Worm (Caenorhabditis elegans) whole organism, L4 larva: ENCODE results near the gene dhs-19.
A peak's percentile ranks its signal among the peaks of the same experiment; 100 is the strongest.

Experiments
- F10B5.3 ChIP-seq: sonication (generic microtip); optimal IDR thresholded peaks from 2 replicates; lab custom pipeline; 2016; ENCODE audit warnings: mild to moderate bottlenecking, missing genetic modification characterization, missing compliant biosample characterization
- F26F4.8 ChIP-seq: fragments of 200-800 bp; sonication (Bioruptor generic); conservative IDR thresholded peaks from 2 replicates; pipeline ENCODE4 v1.3.6; 2022; ENCODE audit warnings: missing genetic modification characterization, missing compliant biosample characterization
- F37D6.2 ChIP-seq: sonication (generic microtip); optimal IDR thresholded peaks from 2 replicates; lab custom pipeline; 2016; ENCODE audit warnings: mild to moderate bottlenecking, missing genetic modification characterization, missing compliant biosample characterization
- R02D3.7 ChIP-seq: fragments of 150-350 bp; sonication (generic microtip); optimal IDR thresholded peaks from 3 replicates; lab custom pipeline; 2014; ENCODE audit warnings: missing biosample characterization, missing genetic modification characterization
- T20F7.1 ChIP-seq: fragments of 200-800 bp; sonication (Bioruptor generic); optimal IDR thresholded peaks from 2 replicates; lab custom pipeline; 2018; ENCODE audit warnings: mild to moderate bottlenecking, missing genetic modification characterization, missing compliant biosample characterization
- Y5F2A.4 ChIP-seq: fragments of 200-800 bp; sonication (Bioruptor generic); optimal IDR thresholded peaks from 2 replicates; lab custom pipeline; 2018; ENCODE audit warnings: mild to moderate bottlenecking, missing genetic modification characterization, missing compliant biosample characterization
- aha-1 ChIP-seq: fragments of 150-350 bp; peaks from one replicate; lab custom pipeline; 2014; ENCODE audit warnings: missing biosample characterization, missing genetic modification characterization
- aly-2 ChIP-seq: sonication (generic microtip); optimal IDR thresholded peaks from 2 replicates; lab custom pipeline; 2018; ENCODE audit warnings: missing biosample characterization, missing genetic modification characterization
- ceh-20 ChIP-seq: fragments of 200-800 bp; sonication (Bioruptor generic); IDR thresholded peaks from 2 replicates; pipeline ENCODE4 v1.3.6; 2022; ENCODE audit warnings: missing genetic modification reagents, missing genetic modification characterization, missing compliant biosample characterization
- ceh-44 ChIP-seq: fragments of 200-800 bp; sonication (Bioruptor generic); IDR thresholded peaks from 2 replicates; pipeline ENCODE4 v1.3.6; 2022; ENCODE audit warnings: missing genetic modification reagents, missing genetic modification characterization, missing compliant biosample characterization
- ceh-62 ChIP-seq: sonication (generic microtip); optimal IDR thresholded peaks from 2 replicates; lab custom pipeline; 2017; ENCODE audit warnings: missing biosample characterization, missing genetic modification characterization
- ces-1 ChIP-seq: fragments of 150-350 bp; sonication (generic microtip); optimal IDR thresholded peaks from 4 replicates; lab custom pipeline; 2014; ENCODE audit warnings: missing biosample characterization, missing genetic modification reagents, missing genetic modification characterization
- daf-12 ChIP-seq: fragments of 150-350 bp; optimal IDR thresholded peaks from 2 replicates; lab custom pipeline; 2014; ENCODE audit warnings: missing biosample characterization, missing genetic modification reagents, missing genetic modification characterization
- daf-16 ChIP-seq, 3 experiments: sonication (generic microtip); optimal IDR thresholded peaks; 2 replicates each; lab custom pipeline; 2016 to 2017; ENCODE audit warnings: missing genetic modification characterization in 3 of 3, missing genetic modification reagents in 3 of 3, mild to moderate bottlenecking in 2 of 3, missing compliant biosample characterization in 2 of 3, missing biosample characterization in 1 of 3, moderate library complexity in 1 of 3
- dmd-6 ChIP-seq: fragments of 200-800 bp; sonication (Bioruptor generic); IDR thresholded peaks from 2 replicates; pipeline ENCODE4 v1.3.6; 2022; ENCODE audit warnings: missing genetic modification reagents, missing genetic modification characterization, missing compliant biosample characterization
- dmd-9 ChIP-seq: fragments of 200-800 bp; sonication (Bioruptor generic); IDR thresholded peaks from 2 replicates; pipeline ENCODE4 v1.3.6; 2022; ENCODE audit warnings: missing genetic modification reagents, missing genetic modification characterization, missing compliant biosample characterization
- egl-27 ChIP-seq: sonication (generic microtip); optimal IDR thresholded peaks from 3 replicates; lab custom pipeline; 2017; ENCODE audit warnings: missing biosample characterization, missing genetic modification reagents, missing genetic modification characterization
- egl-43 ChIP-seq: fragments of 200-800 bp; sonication (Bioruptor generic); IDR thresholded peaks from 2 replicates; pipeline ENCODE4 v1.3.6; 2022; ENCODE audit warnings: missing genetic modification reagents, missing genetic modification characterization, missing compliant biosample characterization
- fos-1 ChIP-seq: fragments of 150-350 bp; optimal IDR thresholded peaks from 2 replicates; lab custom pipeline; 2014; ENCODE audit warnings: missing biosample characterization, missing genetic modification characterization
- hif-1 ChIP-seq, 2 experiments: sonication (generic microtip); optimal IDR thresholded peaks; 2 replicates each; lab custom pipeline; 2016 to 2017; ENCODE audit warnings: missing compliant biosample characterization in 2 of 2, missing genetic modification characterization in 2 of 2, missing genetic modification reagents in 2 of 2, missing genotype in 2 of 2, mild to moderate bottlenecking in 1 of 2
- lin-15B ChIP-seq: fragments of 150-350 bp; sonication (generic microtip); optimal IDR thresholded peaks from 3 replicates; lab custom pipeline; 2014; ENCODE audit warnings: missing biosample characterization, missing genetic modification characterization
- lin-38 ChIP-seq: fragments of 200-800 bp; sonication (Bioruptor generic); IDR thresholded peaks from 2 replicates; pipeline ENCODE4 v1.3.6; 2022; ENCODE audit warnings: missing genetic modification reagents, missing genetic modification characterization, missing compliant biosample characterization
- lir-3 ChIP-seq: sonication (generic microtip); optimal IDR thresholded peaks from 2 replicates; lab custom pipeline; 2016; ENCODE audit warnings: mild to moderate bottlenecking, missing genetic modification characterization, missing compliant biosample characterization
- lsy-2 ChIP-seq, 2 experiments: fragments of 150-350 bp in 1 of 2; sonication (generic microtip) in 1 of 2; optimal IDR thresholded peaks; 2 replicates each; lab custom pipeline; 2014 to 2017; ENCODE audit warnings: missing biosample characterization in 2 of 2, missing genetic modification characterization in 2 of 2
- mdt-29 ChIP-seq: fragments of 200-800 bp; sonication (Bioruptor generic); IDR thresholded peaks from 2 replicates; pipeline ENCODE4 v1.3.6; 2022; ENCODE audit warnings: missing genetic modification reagents, missing genetic modification characterization, missing compliant biosample characterization
- mep-1 ChIP-seq: fragments of 150-350 bp; sonication (generic microtip); optimal IDR thresholded peaks from 3 replicates; lab custom pipeline; 2014; ENCODE audit warnings: missing biosample characterization, missing genetic modification characterization
- mes-2 ChIP-seq: sonication (generic microtip); optimal IDR thresholded peaks from 2 replicates; lab custom pipeline; 2016; ENCODE audit warnings: missing genotype, mild to moderate bottlenecking, missing genetic modification characterization, missing compliant biosample characterization; ENCODE audit not compliant: poor library complexity, severe bottlenecking
- mxl-2 ChIP-seq: fragments of 200-800 bp; sonication (Bioruptor generic); conservative IDR thresholded peaks from 2 replicates; pipeline ENCODE4 v1.3.6; 2022; ENCODE audit warnings: missing genetic modification reagents, missing genetic modification characterization, missing compliant biosample characterization
- mxl-3 ChIP-seq: fragments of 200-800 bp; sonication (Bioruptor generic); optimal IDR thresholded peaks from 2 replicates; lab custom pipeline; 2018; ENCODE audit warnings: mild to moderate bottlenecking, missing genetic modification characterization, missing compliant biosample characterization
- nhr-10 ChIP-seq: fragments of 150-350 bp; optimal IDR thresholded peaks from 2 replicates; lab custom pipeline; 2014; ENCODE audit warnings: missing biosample characterization, missing genetic modification characterization
- nhr-237 ChIP-seq: sonication (generic microtip); optimal IDR thresholded peaks from 2 replicates; lab custom pipeline; 2017; ENCODE audit warnings: missing biosample characterization, missing genetic modification characterization
- nhr-28 ChIP-seq: fragments of 150-350 bp; optimal IDR thresholded peaks from 2 replicates; lab custom pipeline; 2014; ENCODE audit warnings: missing biosample characterization, missing genetic modification characterization
- nhr-41 ChIP-seq: fragments of 200-800 bp; sonication (Bioruptor generic); IDR thresholded peaks from 2 replicates; pipeline ENCODE4 v1.3.6; 2022; ENCODE audit warnings: missing genetic modification reagents, missing genetic modification characterization, missing compliant biosample characterization
- nhr-48 ChIP-seq: sonication (generic microtip); optimal IDR thresholded peaks from 2 replicates; lab custom pipeline; 2016; ENCODE audit warnings: mild to moderate bottlenecking, missing genetic modification characterization, missing compliant biosample characterization
- nhr-6 ChIP-seq: fragments of 150-350 bp; optimal IDR thresholded peaks from 2 replicates; lab custom pipeline; 2014; ENCODE audit warnings: missing biosample characterization, missing genetic modification characterization
- nhr-76 ChIP-seq: fragments of 150-350 bp; optimal IDR thresholded peaks from 2 replicates; lab custom pipeline; 2014; ENCODE audit warnings: missing biosample characterization, missing genetic modification characterization
- pha-4 ChIP-seq, 2 experiments: fragments of 150-350 bp in 1 of 2; fragments of 200-800 bp in 1 of 2; sonication (Bioruptor generic) in 1 of 2; IDR thresholded peaks in 1 of 2; optimal IDR thresholded peaks in 1 of 2; 2 replicates each; pipeline versions ENCODE4 v1.3.6 to Lab custom; 2014 to 2022; ENCODE audit warnings: missing genetic modification characterization in 2 of 2, missing genetic modification reagents in 2 of 2, missing biosample characterization in 1 of 2, missing compliant biosample characterization in 1 of 2
- php-3 ChIP-seq: fragments of 200-800 bp; sonication (Bioruptor generic); IDR thresholded peaks from 2 replicates; pipeline ENCODE4 v1.3.6; 2022; ENCODE audit warnings: missing genetic modification reagents, missing genetic modification characterization, missing compliant biosample characterization
- pqm-1 ChIP-seq: sonication (generic microtip); optimal IDR thresholded peaks from 2 replicates; lab custom pipeline; 2017; ENCODE audit warnings: missing biosample characterization, missing genetic modification characterization
- rbr-2 ChIP-seq: sonication (generic microtip); optimal IDR thresholded peaks from 2 replicates; lab custom pipeline; 2016; ENCODE audit warnings: missing genotype, missing genetic modification characterization, missing compliant biosample characterization
- set-16 ChIP-seq: fragments of 200-800 bp; sonication (Bioruptor generic); IDR thresholded peaks from 2 replicates; pipeline ENCODE4 v1.3.6; 2022; ENCODE audit warnings: missing genetic modification reagents, missing genetic modification characterization, missing compliant biosample characterization
- skn-1 ChIP-seq: fragments of 150-350 bp; optimal IDR thresholded peaks from 2 replicates; lab custom pipeline; 2014; ENCODE audit warnings: missing biosample characterization, missing genetic modification characterization
- snpc-4 ChIP-seq: fragments of 150-350 bp; optimal IDR thresholded peaks from 2 replicates; lab custom pipeline; 2014; ENCODE audit warnings: missing biosample characterization, missing genetic modification characterization
- tra-1 ChIP-seq: fragments of 200-800 bp; sonication (Bioruptor generic); IDR thresholded peaks from 2 replicates; pipeline ENCODE4 v1.3.6; 2022; ENCODE audit warnings: missing genetic modification reagents, missing genetic modification characterization, missing compliant biosample characterization
- unc-130 ChIP-seq: sonication (generic microtip); optimal IDR thresholded peaks from 2 replicates; lab custom pipeline; 2016; ENCODE audit warnings: missing genetic modification reagents, missing genetic modification characterization, missing compliant biosample characterization
- vab-7 ChIP-seq: fragments of 200-800 bp; sonication (Bioruptor generic); IDR thresholded peaks from 2 replicates; pipeline ENCODE4 v1.3.6; 2022; ENCODE audit warnings: missing genetic modification reagents, missing genetic modification characterization, missing compliant biosample characterization
- ztf-11 ChIP-seq: fragments of 150-350 bp; optimal IDR thresholded peaks from 2 replicates; lab custom pipeline; 2014; ENCODE audit warnings: missing biosample characterization, missing genetic modification characterization

Gene dhs-19

ce11 chrV:11535504-11536062 lies 45.3 kb upstream of the dhs-19 start (continued):
- TF ChIP-seq nhr-41 (GFP tag; lab: Robert Waterston, UW) (no peak), tra-1 (GFP tag; lab: Robert Waterston, UW) (no peak), R02D3.7 (tag; lab: Kevin White, UChicago) (no peak), hif-1 (tag; optimal IDR thresholded peaks at IDR 0.05; lab: Kevin White, UChicago) (no peak), mep-1 (tag; lab: Kevin White, UChicago) (peak; percentile 12), php-3 (GFP tag; lab: Robert Waterston, UW) (no peak), set-16 (GFP tag; lab: Robert Waterston, UW) (no peak), unc-130 (GFP tag; lab: Kevin White, UChicago) (no peak)

DNA sequence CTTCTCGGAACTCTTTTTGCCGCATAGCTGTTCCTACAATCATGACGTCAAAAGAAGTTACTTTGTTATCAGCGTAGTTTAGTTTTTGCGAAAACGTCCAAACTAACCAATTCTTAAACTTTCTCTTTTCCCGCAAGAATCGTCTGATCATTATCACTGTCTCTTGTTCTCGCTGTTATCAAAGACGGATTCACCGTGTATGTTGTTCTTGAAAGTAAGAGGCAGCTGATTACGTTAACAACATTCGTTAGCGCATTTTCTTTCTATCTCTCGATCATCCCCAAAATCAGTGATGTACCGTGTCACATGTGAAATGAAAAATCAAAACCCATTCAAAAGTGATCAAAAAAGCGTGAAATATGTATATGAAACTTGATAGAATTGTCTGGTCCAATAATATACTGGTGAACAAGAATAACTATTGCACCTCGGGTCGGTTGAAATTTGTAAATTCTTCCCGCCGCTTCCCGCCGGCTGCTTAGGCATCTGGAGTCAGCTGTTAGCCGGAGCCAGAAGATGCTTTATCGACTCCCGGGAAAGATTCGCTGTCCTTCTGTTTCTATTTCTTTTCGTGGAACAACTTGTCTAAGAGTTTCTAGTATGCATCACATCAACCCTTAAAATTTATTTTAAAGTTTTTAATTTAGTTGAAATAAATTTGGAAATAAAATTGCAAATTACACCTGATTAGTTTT lies 44.4 kb upstream of the dhs-19 start:
- TF ChIP-seq skn-1 (tag; lab: Kevin White, UChicago) (no peak), ces-1 (GFP tag; lab: Kevin White, UChicago) (no peak), pqm-1 (tag; lab: Kevin White, UChicago) (peak; percentile 78), ceh-20 (GFP tag; lab: Robert Waterston, UW) (no peak), egl-43 (no peak), vab-7 (no peak), F37D6.2 (tag; lab: Kevin White, UChicago) (no peak), F10B5.3 (tag; lab: Kevin White, UChicago) (no peak), Y5F2A.4 (GFP tag; lab: Kevin White, UChicago) (no peak), F26F4.8 (GFP tag; lab: Robert Waterston, UW) (no peak), rbr-2 (tag; lab: Kevin White, UChicago) (no peak), nhr-10 (tag; lab: Kevin White, UChicago) (peak; percentile 41), set-16 (GFP tag; lab: Robert Waterston, UW) (no peak), snpc-4 (no peak), lin-38 (GFP tag; lab: Robert Waterston, UW) (no peak; the same call in none of the 2 replicates), R02D3.7 (tag; lab: Kevin White, UChicago) (no peak), mdt-29 (GFP tag; lab: Robert Waterston, UW) (no peak), tra-1 (GFP tag; lab: Robert Waterston, UW) (no peak), dmd-9 (GFP tag; lab: Robert Waterston, UW) (no peak), php-3 (GFP tag; lab: Robert Waterston, UW) (0 out of 2 replicates have a peak, but pooled peaks have one; percentile 28), nhr-6 (tag; lab: Kevin White, UChicago) (no peak), lin-15B (tag; lab: Kevin White, UChicago) (no peak), egl-27 (tag; lab: Kevin White, UChicago) (no peak), ceh-44 (GFP tag; lab: Robert Waterston, UW) (no peak), mes-2 (peak; percentile 47), daf-12 (tag; lab: Kevin White, UChicago) (no peak), nhr-48 (no peak), aha-1 (peak; percentile 45), ceh-62 (tag; lab: Kevin White, UChicago) (no peak), nhr-76 (tag; lab: Kevin White, UChicago) (no peak), nhr-237 (no peak), daf-16 (GFP tag; optimal IDR thresholded peaks at IDR 0.05; lab: Kevin White, UChicago) (no peak), daf-16 (tag; optimal IDR thresholded peaks at IDR 0.05; lab: Kevin White, UChicago) (peak; percentile 77), ztf-11 (tag; lab: Kevin White, UChicago) (no peak), lir-3 (tag; lab: Kevin White, UChicago) (no peak), fos-1 (tag; lab: Kevin White, UChicago) (no peak), mxl-3 (GFP tag; lab: Kevin White, UChicago) (peak; percentile 50), aly-2 (tag; lab: Kevin White, UChicago) (no peak), nhr-28 (tag; lab: Kevin White, UChicago) (peak; percentile 94), T20F7.1 (GFP tag; lab: Kevin White, UChicago) (peak; percentile 12), lsy-2 (tag; optimal IDR thresholded peaks at IDR 0.05; lab: Kevin White, UChicago) (peak in 1 of 2 experiments; percentile 64), pha-4 (GFP tag; IDR thresholded peaks at IDR 0.05; lab: Robert Waterston, UW) (no peak), pha-4 (tag; optimal IDR thresholded peaks at IDR 0.05; lab: Kevin White, UChicago) (no peak), dmd-6 (GFP tag; lab: Robert Waterston, UW) (peak; percentile 66), mxl-2 (no peak)
